Fruit fly (Drosophila melanogaster): ENCODE measurements around the gene CG15202.

CG15202 gene

DNA sequence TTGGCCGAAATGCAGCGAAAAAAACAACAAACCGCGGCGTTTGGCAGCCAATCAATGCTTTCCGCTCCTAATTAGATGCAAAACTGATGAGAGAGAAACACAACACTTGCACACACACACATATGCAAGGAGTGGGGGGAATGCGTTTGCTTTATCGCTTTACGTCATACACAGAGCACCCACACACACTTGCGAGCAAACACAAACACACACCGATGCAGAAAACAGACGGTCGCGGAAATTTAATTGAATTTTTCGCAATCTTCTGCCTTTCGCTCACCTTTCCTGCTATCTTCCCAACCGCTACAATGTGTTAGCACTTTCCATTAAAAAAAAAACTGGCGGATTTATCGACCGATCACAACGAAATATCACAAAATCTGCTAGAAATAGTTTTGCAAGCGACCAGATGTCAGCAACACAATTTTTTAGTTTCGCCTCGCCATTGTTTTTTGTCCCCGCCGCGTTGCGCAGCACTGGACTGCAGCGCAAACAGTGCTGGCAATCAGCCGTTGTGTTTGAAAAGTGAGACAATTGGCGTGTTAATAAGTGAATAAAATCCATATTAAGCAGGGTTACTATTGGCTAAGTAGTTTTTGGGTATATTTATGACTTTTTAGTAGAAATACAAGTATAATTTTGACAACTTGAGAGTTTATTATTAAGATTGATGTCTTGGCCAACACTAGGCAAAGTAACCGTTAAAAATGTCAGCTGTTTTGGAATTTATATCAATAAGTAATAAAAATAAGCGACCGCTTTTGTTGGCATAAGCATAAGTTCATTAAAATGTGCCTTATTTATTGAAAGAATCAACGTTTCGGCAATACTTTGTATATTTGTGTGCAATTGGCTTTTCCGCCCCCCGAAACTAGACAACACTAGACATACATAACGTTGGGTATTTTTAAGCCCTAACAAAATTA, 5.5 kb upstream of the CG15202 start, which contains the start of gene Klp10A (continued):
- TF ChIP-seq CoRest (tag; optimal IDR thresholded peaks at IDR 0.05) (peak; percentile 24), CG3281 (GFP tag; optimal IDR thresholded peaks at IDR 0.05) (peak; percentile 20), CG8478 (optimal IDR thresholded peaks at IDR 0.05) (peak; percentile 75), H15 (GFP tag; IDR thresholded peaks at IDR 0.05) (no peak), HHEX (GFP tag; optimal IDR thresholded peaks at IDR 0.05) (peak; percentile 7), CG9727 (GFP tag; optimal IDR thresholded peaks at IDR 0.05) (peak; percentile 16), Asciz (GFP tag; optimal IDR thresholded peaks at IDR 0.05) (no peak), MESR4 (GFP tag; optimal IDR thresholded peaks at IDR 0.05) (peak; percentile 54), CG13624 (GFP tag; optimal IDR thresholded peaks at IDR 0.05) (peak; percentile 2), trem (tag; optimal IDR thresholded peaks at IDR 0.05) (no peak), E2f2 (GFP tag; IDR thresholded peaks at IDR 0.05) (peak; percentile 33), ab (GFP tag; optimal IDR thresholded peaks at IDR 0.05) (peak; percentile 3), B-H2 (GFP tag; optimal IDR thresholded peaks at IDR 0.05) (no peak), Side (GFP tag; optimal IDR thresholded peaks at IDR 0.05) (peak; percentile 18), dm (GFP tag; optimal IDR thresholded peaks at IDR 0.05) (peak; percentile 0), Med (GFP tag) (peak; percentile 71), phol (tag; optimal IDR thresholded peaks at IDR 0.05) (peak; percentile 93), CG10321 (GFP tag; IDR thresholded peaks at IDR 0.05) (no peak), CG11247 (GFP tag; IDR thresholded peaks at IDR 0.05) (peak; percentile 21; the same call in 1 of the 2 replicates), CG17186 (GFP tag; optimal IDR thresholded peaks at IDR 0.05) (peak; percentile 47), Nf-YB (GFP tag; optimal IDR thresholded peaks at IDR 0.05) (no peak), Myb (GFP tag; optimal IDR thresholded peaks at IDR 0.05) (peak; percentile 93), sob (GFP tag; IDR thresholded peaks at IDR 0.05) (peak; percentile 43; the same call in 1 of the 2 replicates), tup (GFP tag; optimal IDR thresholded peaks at IDR 0.05) (no peak), Pdp1 (GFP tag; optimal IDR thresholded peaks at IDR 0.05) (peak in 1 of 2 experiments; percentile 90), stc (GFP tag; IDR thresholded peaks at IDR 0.05) (no peak), CG32767 (GFP tag; IDR thresholded peaks at IDR 0.05) (0 out of 2 replicates have a peak, but pooled peaks have one; percentile 24)

DNA sequence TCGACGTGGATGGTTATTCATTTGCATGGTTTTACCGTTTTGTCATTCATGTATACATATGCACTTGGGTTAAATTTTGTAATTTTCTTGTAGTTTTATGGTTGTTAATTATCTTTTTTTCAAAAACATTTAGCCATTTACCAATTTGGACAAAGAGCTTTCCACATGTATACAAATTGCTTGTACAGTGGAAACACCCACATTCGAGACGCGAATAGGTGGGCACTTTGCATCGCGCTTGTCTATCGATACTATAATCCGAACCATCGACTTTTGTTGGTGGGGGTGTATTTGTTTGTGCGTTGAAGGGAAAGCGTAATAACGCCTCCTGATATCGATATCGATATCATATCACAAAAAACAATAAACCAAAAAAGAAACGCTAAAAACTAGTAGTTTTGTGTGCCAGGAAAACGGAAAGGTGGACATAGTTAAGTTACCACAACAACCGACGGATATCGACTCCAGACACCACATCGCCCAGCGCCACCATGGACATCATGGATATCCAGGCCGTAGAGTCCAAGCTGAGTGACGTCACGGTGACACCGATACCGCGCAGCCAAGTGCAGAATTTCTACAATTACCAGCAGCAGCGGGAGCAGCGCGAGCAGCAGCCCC, 4.7 kb upstream of the CG15202 start, which contains the start of gene CDK2AP1:
Gene CDK2AP1, plus strand, starts transcription at position 294 of the 621 bp plus-strand sequence.
- no peak for TF ChIP-seq CG1602 (GFP tag; optimal IDR thresholded peaks at IDR 0.05)
- no peak for TF ChIP-seq lbe (GFP tag; optimal IDR thresholded peaks at IDR 0.05)
- TF ChIP-seq CG9215 (GFP tag; IDR thresholded peaks at IDR 0.05), result no peak
- no peak for TF ChIP-seq CG16815 (GFP tag; optimal IDR thresholded peaks at IDR 0.05)
- TF ChIP-seq dati (GFP tag; IDR thresholded peaks at IDR 0.05), result no peak
- peak; percentile 78 for TF ChIP-seq BEAF-32 (GFP tag; optimal IDR thresholded peaks at IDR 0.05)
- no peak for TF ChIP-seq Hr51 (GFP tag; optimal IDR thresholded peaks at IDR 0.05)
- TF ChIP-seq CG30431 (GFP tag; optimal IDR thresholded peaks at IDR 0.05), result peak; percentile 22
- no peak for TF ChIP-seq CG16779 (GFP tag; IDR thresholded peaks at IDR 0.05)
- no peak for TF ChIP-seq zf30C (GFP tag; optimal IDR thresholded peaks at IDR 0.05)
- peak; percentile 98 for TF ChIP-seq CG7357 (GFP tag; IDR thresholded peaks at IDR 0.05)
- peak; percentile 15; the same call in 1 of the 2 replicates for TF ChIP-seq onecut (GFP tag; IDR thresholded peaks at IDR 0.05)
- TF ChIP-seq CG3163 (GFP tag; optimal IDR thresholded peaks at IDR 0.05), result peak; percentile 22
- TF ChIP-seq vfl (GFP tag; optimal IDR thresholded peaks at IDR 0.05), result no peak
- peak; percentile 30 for TF ChIP-seq HmgD (GFP tag; optimal IDR thresholded peaks at IDR 0.05)
- no peak for TF ChIP-seq CG7271 (tag; optimal IDR thresholded peaks at IDR 0.05)
- TF ChIP-seq Dad (GFP tag; optimal IDR thresholded peaks at IDR 0.05), result no peak
- no peak for TF ChIP-seq sqz (GFP tag; optimal IDR thresholded peaks at IDR 0.05)
- no peak for TF ChIP-seq grn (GFP tag; optimal IDR thresholded peaks at IDR 0.05)
- TF ChIP-seq H2.0 (GFP tag; IDR thresholded peaks at IDR 0.05), result peak; percentile 35; the same call in 1 of the 2 replicates
- TF ChIP-seq CG16863 (GFP tag; optimal IDR thresholded peaks at IDR 0.05), result peak; percentile 12
- TF ChIP-seq nerfin-1 (tag; optimal IDR thresholded peaks at IDR 0.05), result peak; percentile 10

Measured in whole organism, embryonic.